Fruit fly (Drosophila melanogaster) S2 (cell line): Measurements from ENCODE around the gene sll.

Experiments used
- CG8478 ChIP-seq: fragments of >200 bp; optimal IDR thresholded peaks from 2 replicates; lab custom pipeline; 2018
- CTCF ChIP-seq, 2 experiments: fragments of >200 bp; optimal IDR thresholded peaks; 2 replicates each; lab custom pipeline; 2018

dm6 chr3R:17613549-17613948, 7.6 kb downstream of the sll start, which contains the start of gene CG14327:
- TF ChIP-seq CG8478 (lab: Kevin White, UChicago) (no peak), CTCF (optimal IDR thresholded peaks at IDR 0.05; lab: Kevin White, UChicago) (no peak)
